Worm (Caenorhabditis elegans): ENCODE measurements around the gene B0416.11.
A peak's percentile ranks its signal among the peaks of the same experiment; 100 is the strongest.

DNA sequence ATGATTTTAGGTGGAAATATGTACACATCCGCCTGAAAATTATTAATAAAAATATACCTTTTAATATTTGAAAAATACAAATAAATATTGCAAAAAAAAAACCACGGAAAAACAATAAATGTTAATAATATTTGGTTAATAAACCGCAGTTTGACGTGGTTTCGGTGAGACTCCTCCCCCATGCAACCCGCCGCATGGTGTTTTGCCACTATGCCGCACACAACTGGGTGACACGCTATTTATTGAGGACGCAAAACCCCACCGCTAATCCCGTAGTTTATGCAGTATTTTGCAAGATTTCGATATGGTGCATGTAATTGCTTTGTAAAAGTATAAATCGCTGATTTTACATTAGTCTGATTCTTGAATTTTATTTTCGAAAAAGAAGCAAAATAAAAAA is 13.7 kb upstream of the B0416.11 start, which contains the start of gene gly-13:
- TF ChIP-seq unc-62 (GFP tag; optimal IDR thresholded peaks at IDR 0.05) (no peak), hlh-1 (tag; optimal IDR thresholded peaks at IDR 0.05) (peak; percentile 29), unc-120 (tag; optimal IDR thresholded peaks at IDR 0.05; ENCODE audit: poor library complexity, severe bottlenecking) (no peak), ces-1 (GFP tag; optimal IDR thresholded peaks at IDR 0.05) (peak; percentile 11), cnd-1 (tag; optimal IDR thresholded peaks at IDR 0.05) (peak; percentile 33), nhr-237 (tag; optimal IDR thresholded peaks at IDR 0.05) (no peak), mep-1 (tag; optimal IDR thresholded peaks at IDR 0.05) (peak; percentile 56), ceh-83 (GFP tag; optimal IDR thresholded peaks at IDR 0.05) (peak; percentile 19), lin-13 (tag; optimal IDR thresholded peaks at IDR 0.05) (no peak), mab-5 (tag; optimal IDR thresholded peaks at IDR 0.05) (no peak)
